Fruit fly (Drosophila melanogaster) whole organism, embryonic: ENCODE data around the gene CG34429.

Experiments
- Bdp1 ChIP-seq: fragments of 200-800 bp; sonication (Bioruptor generic); optimal IDR thresholded peaks from 3 replicates; lab custom pipeline; 2016; ENCODE audit warnings: missing biosample characterization, missing genetic modification characterization
- Bgb ChIP-seq: fragments of 200-800 bp; sonication (Bioruptor generic); IDR thresholded peaks from 2 replicates; pipeline ENCODE4 v1.3.6; 2022; ENCODE audit warnings: missing biosample characterization, missing genetic modification characterization; ENCODE audit not compliant: partially characterized antibody
- BtbVII ChIP-seq: fragments of 200-800 bp; sonication (Bioruptor generic); optimal IDR thresholded peaks from 3 replicates; lab custom pipeline; 2017; ENCODE audit warnings: missing biosample characterization, mild to moderate bottlenecking, missing genetic modification characterization
- CG11093 ChIP-seq: fragments of 200-800 bp; sonication (Bioruptor generic); IDR thresholded peaks from 3 replicates; pipeline ENCODE4 v1.3.6; 2022; ENCODE audit warnings: missing biosample characterization, missing genetic modification characterization
- CG12071 ChIP-seq: fragments of 200-800 bp; sonication (Bioruptor generic); optimal IDR thresholded peaks from 3 replicates; lab custom pipeline; 2018; ENCODE audit warnings: missing biosample characterization, mild to moderate bottlenecking, missing genetic modification characterization
- CG13624 ChIP-seq: fragments of 200-800 bp; sonication (Bioruptor generic); optimal IDR thresholded peaks from 2 replicates; lab custom pipeline; 2016; ENCODE audit warnings: missing biosample characterization, missing genetic modification characterization
- CG14667 ChIP-seq: fragments of 200-800 bp; sonication (Bioruptor generic); IDR thresholded peaks from 2 replicates; pipeline ENCODE4 v1.3.6; 2022; ENCODE audit warnings: missing biosample characterization, missing genetic modification characterization
- CG15011 ChIP-seq: fragments of 200-800 bp; sonication (Bioruptor generic); optimal IDR thresholded peaks from 3 replicates; lab custom pipeline; 2018; ENCODE audit warnings: missing biosample characterization, mild to moderate bottlenecking, missing genetic modification characterization
- CG17829 ChIP-seq: fragments of 200-800 bp; optimal IDR thresholded peaks from 2 replicates; lab custom pipeline; 2019; ENCODE audit warnings: missing biosample characterization, mild to moderate bottlenecking, missing genetic modification characterization, moderate library complexity
- CG18262 ChIP-seq: fragments of 200-800 bp; optimal IDR thresholded peaks from 3 replicates; lab custom pipeline; 2019; ENCODE audit warnings: missing biosample characterization, mild to moderate bottlenecking, missing genetic modification characterization, moderate library complexity
- CG18476 ChIP-seq: fragments of 200-800 bp; sonication (Bioruptor generic); optimal IDR thresholded peaks from 2 replicates; lab custom pipeline; 2016; ENCODE audit warnings: missing biosample characterization, mild to moderate bottlenecking, missing genetic modification characterization
- CG30403 ChIP-seq: fragments of 200-800 bp; sonication (Bioruptor generic); optimal IDR thresholded peaks from 3 replicates; lab custom pipeline; 2016; ENCODE audit warnings: missing biosample characterization, missing genetic modification characterization
- CG3065 ChIP-seq: fragments of 200-800 bp; sonication (Bioruptor generic); optimal IDR thresholded peaks from 2 replicates; lab custom pipeline; 2016; ENCODE audit warnings: missing biosample characterization, missing genetic modification characterization
- CG32772 ChIP-seq: fragments of 200-800 bp; sonication (Bioruptor generic); IDR thresholded peaks from 2 replicates; pipeline ENCODE4 v1.3.6; 2022; ENCODE audit warnings: missing biosample characterization, missing genetic modification characterization
- CG33557 ChIP-seq: fragments of 200-800 bp; sonication (Bioruptor generic); optimal IDR thresholded peaks from 2 replicates; lab custom pipeline; 2019; ENCODE audit warnings: missing biosample characterization, mild to moderate bottlenecking, missing genetic modification characterization, moderate library complexity
- CG42726 ChIP-seq: fragments of 200-800 bp; sonication (Bioruptor generic); IDR thresholded peaks from 2 replicates; pipeline ENCODE4 v1.3.6; 2022; ENCODE audit warnings: missing biosample characterization, missing genetic modification characterization; ENCODE audit not compliant: partially characterized antibody
- CG6254 ChIP-seq: fragments of 200-800 bp; sonication (Bioruptor generic); optimal IDR thresholded peaks from 3 replicates; lab custom pipeline; 2017; ENCODE audit warnings: mild to moderate bottlenecking, missing biosample characterization, missing genetic modification reagents, missing genetic modification characterization
- CG7839 ChIP-seq: fragments of 200-800 bp; sonication (Bioruptor generic); optimal IDR thresholded peaks from 3 replicates; lab custom pipeline; 2018; ENCODE audit warnings: missing biosample characterization, mild to moderate bottlenecking, missing genetic modification characterization, moderate library complexity
- CHES-1-like ChIP-seq: fragments of 200-800 bp; sonication (Bioruptor generic); optimal IDR thresholded peaks from 2 replicates; lab custom pipeline; 2016; ENCODE audit warnings: missing biosample characterization, missing genetic modification characterization
- Gug ChIP-seq: fragments of 200-800 bp; sonication (Bioruptor generic); IDR thresholded peaks from 4 replicates; pipeline ENCODE4 v1.3.6; 2022; ENCODE audit warnings: missing biosample characterization, missing genetic modification characterization
- HLH54F ChIP-seq: fragments of 200-800 bp; sonication (Bioruptor generic); optimal IDR thresholded peaks from 3 replicates; lab custom pipeline; 2016; ENCODE audit warnings: missing biosample characterization, missing genetic modification characterization
- Lim3 ChIP-seq: fragments of 200-800 bp; sonication (Bioruptor generic); IDR thresholded peaks from 2 replicates; pipeline ENCODE4 v1.3.6; 2022; ENCODE audit warnings: missing biosample characterization, missing genetic modification characterization
- Lpt ChIP-seq: fragments of >200 bp; optimal IDR thresholded peaks from 2 replicates; lab custom pipeline; 2018; ENCODE audit warnings: missing biosample characterization, missing genetic modification characterization
- Max ChIP-seq: fragments of 200-800 bp; sonication (Bioruptor generic); optimal IDR thresholded peaks from 2 replicates; lab custom pipeline; 2016; ENCODE audit warnings: missing biosample characterization, mild to moderate bottlenecking, missing genetic modification characterization
- Mrtf ChIP-seq: fragments of 200-800 bp; sonication (Bioruptor generic); IDR thresholded peaks from 3 replicates; pipeline ENCODE4 v1.3.6; 2022; ENCODE audit warnings: missing biosample characterization, missing genetic modification characterization
- Myb ChIP-seq: fragments of 200-800 bp; sonication (Bioruptor generic); optimal IDR thresholded peaks from 2 replicates; lab custom pipeline; 2016; ENCODE audit warnings: missing biosample characterization, missing genetic modification characterization
- Optix ChIP-seq: fragments of 200-800 bp; sonication (Bioruptor generic); IDR thresholded peaks from 3 replicates; pipeline ENCODE4 v1.3.6; 2022; ENCODE audit warnings: missing biosample characterization, missing genetic modification characterization
- Ptx1 ChIP-seq: fragments of 200-800 bp; sonication (Bioruptor generic); IDR thresholded peaks from 2 replicates; pipeline ENCODE4 v1.3.6; 2022; ENCODE audit warnings: missing biosample characterization, missing genetic modification characterization
- Sin3A ChIP-seq: fragments of >200 bp; optimal IDR thresholded peaks from 2 replicates; lab custom pipeline; 2018
- Stat92E ChIP-seq, 3 experiments: fragments of >200 bp in 2 of 3; fragments of 200-800 bp in 1 of 3; sonication (Bioruptor generic) in 1 of 3; optimal IDR thresholded peaks; 2 replicates each; lab custom pipeline; 2017 to 2019; ENCODE audit warnings: missing biosample characterization in 3 of 3, missing genetic modification characterization in 3 of 3, mild to moderate bottlenecking in 1 of 3, moderate library complexity in 1 of 3
- Xbp1 ChIP-seq: fragments of 200-800 bp; sonication (Bioruptor generic); optimal IDR thresholded peaks from 3 replicates; lab custom pipeline; 2016; ENCODE audit warnings: missing biosample characterization, mild to moderate bottlenecking, missing genetic modification characterization
- az2 ChIP-seq: fragments of 200-800 bp; sonication (Bioruptor generic); optimal IDR thresholded peaks from 3 replicates; lab custom pipeline; 2016; ENCODE audit warnings: missing biosample characterization, missing genetic modification characterization
- bcd ChIP-seq: fragments of 200-800 bp; sonication (Bioruptor generic); optimal IDR thresholded peaks from 2 replicates; lab custom pipeline; 2017; ENCODE audit warnings: missing biosample characterization, mild to moderate bottlenecking, missing genetic modification characterization
- cg ChIP-seq: fragments of 200-800 bp; sonication (Bioruptor generic); optimal IDR thresholded peaks from 3 replicates; lab custom pipeline; 2019; ENCODE audit warnings: missing biosample characterization, mild to moderate bottlenecking, missing genetic modification characterization, moderate library complexity
- chif ChIP-seq, 2 experiments: fragments of 200-800 bp; sonication (Bioruptor generic); optimal IDR thresholded peaks; 3 replicates each; lab custom pipeline; 2016; ENCODE audit warnings: missing biosample characterization in 2 of 2, missing genetic modification characterization in 2 of 2
- da ChIP-seq: fragments of 200-800 bp; sonication (Bioruptor generic); optimal IDR thresholded peaks from 2 replicates; lab custom pipeline; 2016; ENCODE audit warnings: missing biosample characterization, missing genetic modification characterization
- danr ChIP-seq: fragments of 200-800 bp; sonication (Bioruptor generic); IDR thresholded peaks from 2 replicates; pipeline ENCODE4 v1.3.6; 2022; ENCODE audit warnings: missing biosample characterization, missing genetic modification characterization
- dm ChIP-seq: fragments of 200-800 bp; sonication (Bioruptor generic); optimal IDR thresholded peaks from 3 replicates; lab custom pipeline; 2016; ENCODE audit warnings: missing biosample characterization, missing genetic modification characterization
- eve ChIP-seq, 2 experiments: fragments of >200 bp; optimal IDR thresholded peaks; 2 replicates each; lab custom pipeline; 2017; ENCODE audit warnings: missing biosample characterization in 2 of 2, missing genetic modification characterization in 2 of 2
- eyg ChIP-seq: fragments of 200-800 bp; sonication (Bioruptor generic); optimal IDR thresholded peaks from 3 replicates; lab custom pipeline; 2016; ENCODE audit warnings: missing biosample characterization, missing genetic modification characterization
- grau ChIP-seq: fragments of 200-800 bp; optimal IDR thresholded peaks from 3 replicates; lab custom pipeline; 2019; ENCODE audit warnings: missing biosample characterization, mild to moderate bottlenecking, missing genetic modification characterization, moderate library complexity
- mirr ChIP-seq: fragments of 200-800 bp; sonication (Bioruptor generic); optimal IDR thresholded peaks from 3 replicates; lab custom pipeline; 2018; ENCODE audit warnings: missing biosample characterization, mild to moderate bottlenecking, missing genetic modification characterization
- pho ChIP-seq: fragments of 200-800 bp; sonication (Bioruptor generic); optimal IDR thresholded peaks from 2 replicates; lab custom pipeline; 2016; ENCODE audit warnings: missing biosample characterization, missing genetic modification characterization
- pnt ChIP-seq: fragments of 200-800 bp; sonication (Bioruptor generic); optimal IDR thresholded peaks from 3 replicates; lab custom pipeline; 2016; ENCODE audit warnings: missing biosample characterization, missing genetic modification characterization
- prd ChIP-seq, 3 experiments: fragments of >200 bp in 2 of 3; fragments of 200-800 bp in 1 of 3; sonication (Bioruptor generic) in 1 of 3; optimal IDR thresholded peaks in 2 of 3; IDR thresholded peaks in 1 of 3; 2 replicates in 2 of 3; 3 replicates in 1 of 3; pipeline versions ENCODE4 v1.3.6 to Lab custom; 2017 to 2022; ENCODE audit warnings: missing biosample characterization in 1 of 3, missing genetic modification characterization in 1 of 3
- pros ChIP-seq: fragments of 200-800 bp; sonication (Bioruptor generic); optimal IDR thresholded peaks from 3 replicates; lab custom pipeline; 2019; ENCODE audit warnings: missing biosample characterization, mild to moderate bottlenecking, missing genetic modification characterization, moderate library complexity
- sens-2 ChIP-seq: fragments of 200-800 bp; sonication (Bioruptor generic); IDR thresholded peaks from 2 replicates; pipeline ENCODE4 v1.3.6; 2022; ENCODE audit warnings: missing biosample characterization, missing genetic modification characterization
- toy ChIP-seq: fragments of 200-800 bp; sonication (Bioruptor generic); IDR thresholded peaks from 2 replicates; pipeline ENCODE4 v1.3.6; 2022; ENCODE audit warnings: missing biosample characterization, missing genetic modification characterization
- ttk ChIP-seq: fragments of 200-800 bp; sonication (Bioruptor generic); IDR thresholded peaks from 2 replicates; pipeline ENCODE4 v2.1.2; 2022; ENCODE audit warnings: missing biosample characterization, missing genetic modification characterization

The CG34429 gene

dm6 chr3L:13041292-13042067 lies 21.4 kb upstream of the CG34429 start, which contains the start of gene RpS4 (continued):
- TF ChIP-seq BtbVII (GFP tag; lab: Kevin White, UChicago), result peak; percentile 95
- TF ChIP-seq Xbp1 (GFP tag; lab: Kevin White, UChicago), result peak; percentile 82
- TF ChIP-seq Mrtf, result peak; percentile 73
- peak; percentile 88 for TF ChIP-seq CG6254
- TF ChIP-seq CG14667 (GFP tag; lab: Robert Waterston, UW), result no peak
- TF ChIP-seq CG11093 (GFP tag; lab: Robert Waterston, UW), result peak; percentile 49; the same call in 2 of the 3 replicates
- TF ChIP-seq pros (GFP tag; lab: Kevin White, UChicago), result peak; percentile 64
- peak; percentile 57; the same call in 1 of the 2 replicates for TF ChIP-seq Bgb (GFP tag; lab: Robert Waterston, UW)
- TF ChIP-seq CG30403 (GFP tag; lab: Kevin White, UChicago), result peak; percentile 73
- no peak for TF ChIP-seq cg (GFP tag; lab: Kevin White, UChicago)
- peak; percentile 76 to 77 for TF ChIP-seq chif (GFP tag; optimal IDR thresholded peaks at IDR 0.05; lab: Kevin White, UChicago)
- peak; percentile 89 for TF ChIP-seq Gug
- peak; percentile 87 for TF ChIP-seq CG15011 (GFP tag; lab: Kevin White, UChicago)
- peak; percentile 76 for TF ChIP-seq ttk
- peak; percentile 75 for TF ChIP-seq Optix (GFP tag; lab: Robert Waterston, UW)
- peak; percentile 92 for TF ChIP-seq eyg
- TF ChIP-seq CG12071 (GFP tag; lab: Kevin White, UChicago), result peak; percentile 98
- TF ChIP-seq Sin3A (lab: Kevin White, UChicago), result no peak
- TF ChIP-seq prd (optimal IDR thresholded peaks at IDR 0.05; lab: Kevin White, UChicago), result no peak
- TF ChIP-seq prd (GFP tag; IDR thresholded peaks at IDR 0.05; lab: Robert Waterston, UW), result peak; percentile 73
- peak; percentile 81 for TF ChIP-seq Bdp1 (GFP tag; lab: Kevin White, UChicago)
- peak; percentile 60 for TF ChIP-seq Myb (GFP tag; lab: Kevin White, UChicago)
- peak; percentile 80 for TF ChIP-seq CG7839 (tag; lab: Kevin White, UChicago)
- TF ChIP-seq az2 (GFP tag; lab: Kevin White, UChicago), result peak; percentile 39
- TF ChIP-seq Stat92E (GFP tag; optimal IDR thresholded peaks at IDR 0.05; lab: Kevin White, UChicago), result peak in 1 of 3 experiments; percentile 83
- peak; percentile 68 for TF ChIP-seq CG18262
- peak; percentile 87 for TF ChIP-seq Max
- peak; percentile 70 for TF ChIP-seq CG32772 (GFP tag; lab: Robert Waterston, UW)
- peak; percentile 82 for TF ChIP-seq da (GFP tag; lab: Kevin White, UChicago)
- TF ChIP-seq CG18476, result peak; percentile 53
- no peak for TF ChIP-seq Lpt
- peak; percentile 76 for TF ChIP-seq grau
- peak; percentile 49 for TF ChIP-seq CG3065 (GFP tag; lab: Kevin White, UChicago)
- peak; percentile 83 for TF ChIP-seq pho
- TF ChIP-seq toy (GFP tag; lab: Robert Waterston, UW), result peak; percentile 72; the same call in 1 of the 2 replicates
- peak; percentile 63 for TF ChIP-seq pnt
- TF ChIP-seq CHES-1-like, result peak; percentile 86
- TF ChIP-seq CG33557 (GFP tag; lab: Kevin White, UChicago), result peak; percentile 90
- TF ChIP-seq sens-2 (GFP tag; lab: Robert Waterston, UW), result peak; percentile 92
- 0 out of 2 replicates have a peak, but pooled peaks have one; percentile 51 for TF ChIP-seq Lim3 (GFP tag; lab: Robert Waterston, UW)
- TF ChIP-seq Ptx1 (GFP tag; lab: Robert Waterston, UW), result peak; percentile 73
- peak; percentile 84 for TF ChIP-seq CG13624 (GFP tag; lab: Kevin White, UChicago)
- peak; percentile 99 for TF ChIP-seq mirr (GFP tag; lab: Kevin White, UChicago)
- peak; percentile 75 for TF ChIP-seq HLH54F (GFP tag; lab: Kevin White, UChicago)
- no peak for TF ChIP-seq eve (GFP tag; optimal IDR thresholded peaks at IDR 0.05; lab: Kevin White, UChicago)
- peak; percentile 72 for TF ChIP-seq CG17829
- TF ChIP-seq bcd, result peak; percentile 95
- TF ChIP-seq danr (GFP tag; lab: Robert Waterston, UW), result peak; percentile 42; the same call in 1 of the 2 replicates
- peak; percentile 98 for TF ChIP-seq dm (GFP tag; lab: Kevin White, UChicago)
- TF ChIP-seq CG42726, result peak; percentile 62
